Fruit fly (Drosophila melanogaster) whole organism, pupa: ENCODE data around the gene Rok.

Source experiments
- CG14655 ChIP-seq: fragments of 200-800 bp; sonication (Bioruptor generic); optimal IDR thresholded peaks from 3 replicates; lab custom pipeline; 2017; ENCODE audit warnings: mild to moderate bottlenecking, missing biosample characterization, missing genetic modification reagents, missing genetic modification characterization
- CG4496 ChIP-seq: fragments of 200-800 bp; sonication (Bioruptor generic); IDR thresholded peaks from 3 replicates; pipeline ENCODE4 v1.3.6; 2022; ENCODE audit warnings: missing biosample characterization, missing genetic modification characterization
- CG9948 ChIP-seq: fragments of 200-800 bp; sonication (Bioruptor generic); optimal IDR thresholded peaks from 2 replicates; lab custom pipeline; 2018; ENCODE audit warnings: missing biosample characterization, mild to moderate bottlenecking, missing genetic modification characterization, moderate library complexity
- D1 ChIP-seq: fragments of 200-800 bp; sonication (Bioruptor generic); optimal IDR thresholded peaks from 2 replicates; lab custom pipeline; 2018; ENCODE audit warnings: missing biosample characterization, mild to moderate bottlenecking, missing genetic modification characterization, moderate library complexity
- EcR ChIP-seq: fragments of 200-800 bp; sonication (Bioruptor generic); optimal IDR thresholded peaks from 3 replicates; lab custom pipeline; 2019; ENCODE audit warnings: missing biosample characterization, missing genetic modification characterization, mild to moderate bottlenecking, moderate library complexity, missing genetic modification reagents
- Ets98B ChIP-seq: fragments of 200-800 bp; sonication (Bioruptor generic); IDR thresholded peaks from 2 replicates; pipeline ENCODE4 v1.3.6; 2022; ENCODE audit warnings: missing biosample characterization, missing genetic modification characterization
- Pif1A ChIP-seq: fragments of 200-800 bp; sonication (Bioruptor generic); optimal IDR thresholded peaks from 3 replicates; lab custom pipeline; 2016; ENCODE audit warnings: missing biosample characterization, missing genetic modification characterization
- Snoo ChIP-seq: fragments of 200-800 bp; sonication (Bioruptor generic); optimal IDR thresholded peaks from 3 replicates; lab custom pipeline; 2017; ENCODE audit warnings: missing biosample characterization, mild to moderate bottlenecking, missing genetic modification characterization, inconsistent platforms
- gl ChIP-seq: fragments of 200-800 bp; sonication (Bioruptor generic); optimal IDR thresholded peaks from 2 replicates; lab custom pipeline; 2018; ENCODE audit warnings: missing biosample characterization, mild to moderate bottlenecking, missing genetic modification characterization
- rn ChIP-seq: fragments of 200-800 bp; sonication (Bioruptor generic); IDR thresholded peaks from 2 replicates; pipeline ENCODE4 v1.3.6; 2022; ENCODE audit warnings: missing biosample characterization, missing genetic modification characterization

dm6 chrX:16581703-16582102 is 55.5 kb downstream of the Rok start:
- TF ChIP-seq D1 (no peak), CG4496 (GFP tag; lab: Robert Waterston, UW) (no peak), CG14655 (GFP tag; lab: Kevin White, UChicago) (peak; percentile 29), Snoo (tag; lab: Kevin White, UChicago) (no peak), CG9948 (tag; lab: Kevin White, UChicago) (no peak), rn (GFP tag; lab: Robert Waterston, UW) (no peak), EcR (GFP tag; lab: Kevin White, UChicago) (no peak), Pif1A (no peak), gl (tag; lab: Kevin White, UChicago) (no peak), Ets98B (no peak)
